Fruit fly (Drosophila melanogaster): Measurements from ENCODE around the gene ksh.
A peak's percentile ranks its signal among the peaks of the same experiment; 100 is the strongest.

The ksh gene

DNA sequence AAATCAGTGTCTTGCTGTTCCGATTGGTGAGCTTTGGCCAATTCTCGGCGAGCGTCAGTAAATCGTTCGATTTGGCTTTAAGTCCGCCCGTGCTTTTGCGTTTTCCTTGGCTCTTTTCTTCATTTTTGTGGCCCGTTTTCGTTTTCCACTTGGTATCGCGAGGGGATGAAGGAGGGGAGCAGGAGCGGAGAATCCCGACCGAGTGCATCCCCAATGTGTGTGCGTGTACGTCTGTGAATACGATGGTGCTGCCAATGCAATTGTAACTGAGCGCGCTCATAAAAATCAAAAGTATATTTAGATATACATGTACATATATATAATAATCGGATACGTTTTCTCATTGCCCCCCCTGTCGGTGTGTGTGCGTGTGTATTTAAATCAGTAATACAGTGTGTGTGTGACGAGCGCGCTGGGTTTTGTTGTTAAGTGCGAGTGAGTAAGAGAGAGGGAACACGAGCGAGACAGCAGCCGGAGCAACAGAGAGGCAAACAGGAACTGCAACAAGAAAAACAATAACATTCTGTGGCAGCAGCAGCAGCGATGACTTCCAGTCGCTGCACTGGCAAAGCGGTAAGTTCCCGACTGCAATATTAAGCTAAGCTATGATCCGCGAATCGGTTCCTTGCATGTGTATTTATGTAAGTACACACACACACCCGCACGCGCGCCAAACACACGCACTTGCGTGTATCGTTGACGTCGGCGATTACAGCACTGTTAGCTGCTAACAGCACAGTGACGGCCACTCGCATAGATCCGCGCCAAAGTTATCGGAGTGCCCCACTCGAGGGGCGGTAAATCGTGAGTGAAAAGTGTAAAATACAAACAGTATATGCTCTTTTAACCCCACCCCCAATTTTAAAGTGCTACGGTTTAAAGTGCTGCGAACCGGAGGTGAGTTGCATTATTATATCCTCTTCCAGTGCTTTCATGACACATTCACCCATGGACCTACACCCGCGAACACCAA is 1.1 kb upstream of the ksh start (continued):
- TF ChIP-seq Ravus (GFP tag; IDR thresholded peaks at IDR 0.05) (no peak; the same call in 1 of the 2 replicates), B-H1 (GFP tag; IDR thresholded peaks at IDR 0.05) (peak; percentile 23; the same call in 1 of the 3 replicates), Optix (GFP tag; IDR thresholded peaks at IDR 0.05) (peak; percentile 35; the same call in 1 of the 3 replicates), Atf3 (GFP tag; optimal IDR thresholded peaks at IDR 0.05) (peak; percentile 26), CG11247 (GFP tag; IDR thresholded peaks at IDR 0.05) (peak; percentile 41; the same call in 1 of the 2 replicates), NK7.1 (GFP tag; optimal IDR thresholded peaks at IDR 0.05) (peak; percentile 59), gro (GFP tag; optimal IDR thresholded peaks at IDR 0.05) (peak; percentile 51), dmrt11E (tag; optimal IDR thresholded peaks at IDR 0.05) (peak; percentile 23), CG4820 (GFP tag; optimal IDR thresholded peaks at IDR 0.05) (peak; percentile 32), CG1602 (GFP tag; optimal IDR thresholded peaks at IDR 0.05) (peak; percentile 19), Adf1 (GFP tag; IDR thresholded peaks at IDR 0.05) (peak; percentile 29; the same call in 1 of the 2 replicates), CG8924 (tag; optimal IDR thresholded peaks at IDR 0.05) (peak; percentile 34), CG6689 (GFP tag; IDR thresholded peaks at IDR 0.05) (peak; percentile 75), sob (GFP tag; IDR thresholded peaks at IDR 0.05) (peak; percentile 55), wdn (GFP tag; IDR thresholded peaks at IDR 0.05) (0 out of 2 replicates have a peak, but pooled peaks have one; percentile 47), sd (tag; optimal IDR thresholded peaks at IDR 0.05) (no peak), pb (GFP tag; optimal IDR thresholded peaks at IDR 0.05) (peak; percentile 54), Spps (tag; optimal IDR thresholded peaks at IDR 0.05) (no peak), crol (GFP tag; IDR thresholded peaks at IDR 0.05) (peak; percentile 77), CG3726 (GFP tag; IDR thresholded peaks at IDR 0.05) (no peak), pita (GFP tag; optimal IDR thresholded peaks at IDR 0.05) (no peak), CG16815 (GFP tag; optimal IDR thresholded peaks at IDR 0.05) (peak; percentile 22), Rx (GFP tag; IDR thresholded peaks at IDR 0.05) (peak; percentile 34; the same call in 1 of the 2 replicates), Drgx (GFP tag; IDR thresholded peaks at IDR 0.05) (peak; percentile 79), scrt (GFP tag; optimal IDR thresholded peaks at IDR 0.05) (peak; percentile 41), unpg (GFP tag; optimal IDR thresholded peaks at IDR 0.05) (peak; percentile 66), trh (GFP tag; optimal IDR thresholded peaks at IDR 0.05) (no peak), her (GFP tag; optimal IDR thresholded peaks at IDR 0.05) (peak; percentile 72), HLH3B (GFP tag; IDR thresholded peaks at IDR 0.05) (peak; percentile 47; the same call in 1 of the 2 replicates), rib (GFP tag; IDR thresholded peaks at IDR 0.05) (peak; percentile 29; the same call in 1 of the 2 replicates), CG5953 (GFP tag; IDR thresholded peaks at IDR 0.05) (0 out of 2 replicates have a peak, but pooled peaks have one; percentile 6), CG16813 (GFP tag; IDR thresholded peaks at IDR 0.05; ENCODE audit: partially characterized antibody) (no peak), HmgZ (tag; optimal IDR thresholded peaks at IDR 0.05) (peak; percentile 53), ato (GFP tag; IDR thresholded peaks at IDR 0.05; ENCODE audit: partially characterized antibody) (no peak), CG2712 (tag; optimal IDR thresholded peaks at IDR 0.05) (peak; percentile 44), stc (GFP tag; IDR thresholded peaks at IDR 0.05) (peak; percentile 52), CG4328 (GFP tag; optimal IDR thresholded peaks at IDR 0.05) (peak; percentile 56), CG1647 (GFP tag; optimal IDR thresholded peaks at IDR 0.05) (no peak), Bgb (GFP tag; IDR thresholded peaks at IDR 0.05; ENCODE audit: partially characterized antibody) (no peak), toy (GFP tag; IDR thresholded peaks at IDR 0.05) (no peak), oc (tag; optimal IDR thresholded peaks at IDR 0.05) (no peak), CG6854 (GFP tag; optimal IDR thresholded peaks at IDR 0.05) (peak; percentile 37), cato (GFP tag; optimal IDR thresholded peaks at IDR 0.05; ENCODE audit: borderline replicate concordance) (peak; percentile 29)
